Fruit fly (Drosophila melanogaster) whole organism, pupa: ENCODE results near the gene Had1.
A peak's percentile ranks its signal among the peaks of the same experiment; 100 is the strongest.

Source experiments
- CG12605 ChIP-seq: fragments of 200-800 bp; sonication (Bioruptor generic); IDR thresholded peaks from 2 replicates; pipeline ENCODE4 v1.3.6; 2022; ENCODE audit warnings: missing biosample characterization, missing genetic modification characterization
- CG15710 ChIP-seq: fragments of 200-800 bp; sonication (Bioruptor generic); optimal IDR thresholded peaks from 2 replicates; lab custom pipeline; 2018; ENCODE audit warnings: missing biosample characterization, mild to moderate bottlenecking, missing genetic modification characterization, moderate library complexity
- CG34367 ChIP-seq: fragments of 200-800 bp; sonication (Bioruptor generic); optimal IDR thresholded peaks from 2 replicates; lab custom pipeline; 2018; ENCODE audit warnings: missing biosample characterization, mild to moderate bottlenecking, missing genetic modification characterization
- CG8159 ChIP-seq: fragments of 200-800 bp; sonication (Bioruptor generic); optimal IDR thresholded peaks from 3 replicates; lab custom pipeline; 2018; ENCODE audit warnings: missing biosample characterization, mild to moderate bottlenecking, missing genetic modification characterization, moderate library complexity
- CG9948 ChIP-seq: fragments of 200-800 bp; sonication (Bioruptor generic); optimal IDR thresholded peaks from 2 replicates; lab custom pipeline; 2018; ENCODE audit warnings: missing biosample characterization, mild to moderate bottlenecking, missing genetic modification characterization, moderate library complexity
- EcR ChIP-seq: fragments of 200-800 bp; sonication (Bioruptor generic); optimal IDR thresholded peaks from 3 replicates; lab custom pipeline; 2019; ENCODE audit warnings: missing biosample characterization, missing genetic modification characterization, mild to moderate bottlenecking, moderate library complexity, missing genetic modification reagents
- fd96Ca ChIP-seq: fragments of 200-800 bp; sonication (Bioruptor generic); IDR thresholded peaks from 3 replicates; pipeline ENCODE4 v1.3.6; 2022; ENCODE audit warnings: missing biosample characterization, missing genetic modification characterization

DNA sequence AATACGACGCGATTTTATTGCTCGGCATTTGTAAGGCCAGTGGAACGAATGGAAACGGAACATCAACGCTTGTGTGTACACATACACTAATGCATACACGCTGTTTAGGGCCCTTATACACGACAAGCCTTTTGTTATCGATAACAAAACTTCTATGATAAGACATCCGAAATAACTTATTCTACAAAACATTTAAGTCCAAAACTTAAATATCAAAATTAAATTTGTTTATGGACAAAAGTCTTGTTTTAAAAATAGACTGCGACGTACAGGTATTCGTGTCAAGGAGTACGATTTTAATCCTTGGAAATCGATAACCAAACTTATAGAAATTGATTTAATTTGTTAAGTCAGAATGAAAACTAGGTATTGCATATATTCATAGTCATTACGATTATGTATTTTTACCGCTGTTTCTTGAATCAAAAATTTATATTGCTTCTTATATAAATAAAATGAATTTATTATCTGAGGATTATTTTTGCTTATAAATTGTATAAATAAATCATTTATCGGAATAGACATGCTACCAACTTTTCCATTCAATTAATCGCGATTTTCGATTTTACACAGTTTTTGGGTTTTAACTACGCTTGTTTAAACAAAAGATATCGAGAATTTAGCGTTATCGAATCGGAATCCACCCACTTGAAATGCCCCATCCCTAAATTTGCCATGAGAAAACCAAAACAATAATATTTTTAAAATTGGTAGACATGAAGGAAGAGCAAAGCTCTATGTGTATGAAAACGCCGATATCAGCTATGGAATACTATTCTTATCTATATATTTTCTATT is 4.8 kb upstream of the Had1 start, which contains the start of the genes CG9915 and SWIP:
- TF ChIP-seq EcR (GFP tag; lab: Kevin White, UChicago) (no peak), CG9948 (tag; lab: Kevin White, UChicago) (no peak), CG8159 (tag; lab: Kevin White, UChicago) (no peak), CG34367 (no peak), CG12605 (GFP tag; lab: Robert Waterston, UW) (no peak), CG15710 (peak; percentile 3), fd96Ca (GFP tag; lab: Robert Waterston, UW) (no peak)
